Worm (Caenorhabditis elegans) whole organism, early embryonic: Measurements from ENCODE around the gene dcar-1.
"Not testable (repeated sequence)": the region's sequence is repeated elsewhere in the genome, so short reads cannot be mapped to it uniquely, and the experiment has no call there.

Experiments used
- B0310.2 ChIP-seq: sonication (generic microtip); optimal IDR thresholded peaks from 2 replicates; lab custom pipeline; 2016; ENCODE audit warnings: mild to moderate bottlenecking, missing genetic modification characterization, missing compliant biosample characterization
- F13C5.2 ChIP-seq: sonication (generic microtip); optimal IDR thresholded peaks from 2 replicates; lab custom pipeline; 2017; ENCODE audit warnings: mild to moderate bottlenecking, missing genetic modification characterization, inconsistent platforms, missing compliant biosample characterization
- aly-1 ChIP-seq: sonication (generic microtip); optimal IDR thresholded peaks from 2 replicates; lab custom pipeline; 2016; ENCODE audit warnings: missing genetic modification characterization, missing compliant biosample characterization
- ama-1 ChIP-seq: fragments of 150-350 bp; optimal IDR thresholded peaks from 2 replicates; lab custom pipeline; 2014
- ceh-13 ChIP-seq: fragments of 200-800 bp; sonication (Bioruptor generic); optimal IDR thresholded peaks from 2 replicates; lab custom pipeline; 2018; ENCODE audit warnings: mild to moderate bottlenecking, missing genetic modification characterization, missing compliant biosample characterization
- ceh-36 ChIP-seq: sonication (generic microtip); optimal IDR thresholded peaks from 2 replicates; lab custom pipeline; 2016; ENCODE audit warnings: missing genetic modification characterization, inconsistent platforms, missing compliant biosample characterization
- ets-7 ChIP-seq: sonication (generic microtip); optimal IDR thresholded peaks from 2 replicates; lab custom pipeline; 2016; ENCODE audit warnings: missing genotype, missing genetic modification characterization, missing compliant biosample characterization
- flt-1 ChIP-seq: fragments of 200-800 bp; sonication (Bioruptor generic); IDR thresholded peaks from 2 replicates; pipeline ENCODE4 v1.3.6; 2022; ENCODE audit warnings: missing genetic modification characterization, missing compliant biosample characterization
- hmbx-1 ChIP-seq: sonication (generic microtip); optimal IDR thresholded peaks from 2 replicates; lab custom pipeline; 2016; ENCODE audit warnings: mild to moderate bottlenecking, missing genetic modification characterization, missing compliant biosample characterization
- hmg-4 ChIP-seq: fragments of 200-800 bp; sonication (Bioruptor generic); optimal IDR thresholded peaks from 2 replicates; lab custom pipeline; 2018; ENCODE audit warnings: mild to moderate bottlenecking, missing genetic modification characterization, missing compliant biosample characterization
- hnd-1 ChIP-seq: sonication (generic microtip); optimal IDR thresholded peaks from 2 replicates; lab custom pipeline; 2016; ENCODE audit warnings: missing genetic modification characterization, missing compliant biosample characterization
- pes-1 ChIP-seq: fragments of 200-800 bp; sonication (Bioruptor generic); IDR thresholded peaks from 2 replicates; pipeline ENCODE4 v1.3.6; 2022; ENCODE audit warnings: missing genetic modification reagents, missing genetic modification characterization, missing compliant biosample characterization
- scrt-1 ChIP-seq: fragments of 200-800 bp; sonication (Bioruptor generic); IDR thresholded peaks from 2 replicates; pipeline ENCODE4 v1.3.6; 2022; ENCODE audit warnings: missing genetic modification characterization, missing compliant biosample characterization
- sea-1 ChIP-seq: fragments of 200-800 bp; sonication (Bioruptor generic); conservative IDR thresholded peaks from 2 replicates; pipeline ENCODE4 v1.3.6; 2022; ENCODE audit warnings: missing genetic modification characterization, missing compliant biosample characterization
- tbx-11 ChIP-seq: fragments of 200-800 bp; sonication (Bioruptor generic); IDR thresholded peaks from 2 replicates; pipeline ENCODE4 v1.3.6; 2022; ENCODE audit warnings: missing genetic modification characterization, missing compliant biosample characterization
- tbx-37 ChIP-seq: fragments of 200-800 bp; sonication (Bioruptor generic); conservative IDR thresholded peaks from 2 replicates; pipeline ENCODE4 v1.3.6; 2022; ENCODE audit warnings: missing genetic modification reagents, missing genetic modification characterization, missing compliant biosample characterization
- tra-4 ChIP-seq: sonication (generic microtip); optimal IDR thresholded peaks from 2 replicates; lab custom pipeline; 2017; ENCODE audit warnings: missing genetic modification characterization, missing compliant biosample characterization

dcar-1 gene

DNA sequence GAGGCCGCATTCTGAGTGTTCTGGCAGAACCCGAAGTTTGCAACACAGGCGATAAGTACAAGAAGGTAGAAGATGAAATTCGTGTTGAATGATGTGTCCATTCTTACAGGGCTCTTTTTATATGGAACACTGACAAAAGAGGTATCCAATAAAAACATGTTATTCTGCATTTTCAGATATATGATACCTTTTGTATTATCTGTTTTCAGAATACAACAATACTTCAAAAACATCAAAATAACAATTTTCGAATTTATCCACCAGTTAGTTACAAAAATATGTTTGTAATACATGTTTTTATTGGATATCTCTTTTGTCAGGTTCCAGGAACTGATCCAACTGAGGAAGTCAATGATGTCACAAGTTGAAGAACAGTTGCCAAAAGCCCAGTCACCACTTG, 12.5 kb upstream of the dcar-1 start, which contains the start of gene C06H5.13:
C06H5.13 (minus strand) TSS at position 101 of the 400 bp plus-strand sequence.
- not testable (repeated sequence) for TF ChIP-seq scrt-1 (GFP tag; lab: Robert Waterston, UW); aly-1; sea-1 (GFP tag; lab: Robert Waterston, UW)

ce11 chrV:17899503-17899902, 10.6 kb upstream of the dcar-1 start, which contains the start of gene fbxa-157:
fbxa-157 (plus strand) TSS chrV:17899803.
- TF ChIP-seq tra-4 (no peak), tbx-37 (GFP tag; lab: Robert Waterston, UW) (no peak), hnd-1 (tag; lab: Kevin White, UChicago) (no peak), aly-1 (no peak), ets-7 (tag; lab: Kevin White, UChicago) (no peak), scrt-1 (GFP tag; lab: Robert Waterston, UW) (no peak), F13C5.2 (tag; lab: Kevin White, UChicago) (no peak)

ce11 chrV:17903829-17904228, 6.3 kb upstream of the dcar-1 start, which contains the start of gene C06H5.14:
C06H5.14 (plus strand) TSS chrV:17904129.
- not testable (repeated sequence) for TF ChIP-seq flt-1; scrt-1 (GFP tag; lab: Robert Waterston, UW); ama-1 (lab: Kevin White, UChicago)

- no peak for TF ChIP-seq scrt-1 (GFP tag; lab: Robert Waterston, UW)
- no peak for TF ChIP-seq hnd-1 (tag; lab: Kevin White, UChicago)
- TF ChIP-seq ets-7 (tag; lab: Kevin White, UChicago) = no peak
- no peak for TF ChIP-seq tra-4
- no peak for TF ChIP-seq flt-1
- TF ChIP-seq tbx-11 (GFP tag; lab: Robert Waterston, UW) = no peak
- TF ChIP-seq hmbx-1 (tag; lab: Kevin White, UChicago) = no peak
- TF ChIP-seq pes-1 (GFP tag; lab: Robert Waterston, UW) = no peak
- no peak for TF ChIP-seq ceh-36 (tag; lab: Kevin White, UChicago)
- no peak for TF ChIP-seq sea-1 (GFP tag; lab: Robert Waterston, UW)
- TF ChIP-seq aly-1 = no peak
- no peak for TF ChIP-seq tbx-37 (GFP tag; lab: Robert Waterston, UW)
- TF ChIP-seq ceh-13 = no peak
- no peak for TF ChIP-seq hmg-4 (GFP tag; lab: Kevin White, UChicago)
- no peak for TF ChIP-seq F13C5.2 (tag; lab: Kevin White, UChicago)
- no peak for TF ChIP-seq B0310.2 (tag; lab: Kevin White, UChicago)
Observed at ce11 chrV:17905765-17906164, 4.4 kb upstream of the dcar-1 start.

DNA sequence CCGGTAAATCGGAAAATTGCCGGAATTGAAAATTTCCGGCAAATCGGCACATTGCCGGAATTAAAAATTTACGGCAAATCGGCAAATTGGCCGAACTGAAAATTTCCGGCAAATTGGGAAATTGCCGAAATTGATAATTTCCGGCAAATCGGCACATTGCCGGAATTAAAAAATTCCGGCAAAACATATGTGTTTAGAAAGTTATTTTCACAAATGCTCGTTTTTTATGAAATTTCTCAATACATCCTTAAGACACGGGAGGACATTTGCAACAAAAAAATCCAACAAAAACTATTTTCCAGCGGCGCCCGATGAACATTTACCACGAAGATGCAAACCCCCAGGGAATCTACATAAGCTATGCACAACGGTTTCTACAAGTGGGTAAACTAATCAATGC, 8.6 kb downstream of the dcar-1 start, which contains the start of gene C06H5.8:
C06H5.8 (plus strand) TSS at position 301 of the 400 bp plus-strand sequence.
- TF ChIP-seq flt-1 = no peak
- no peak for TF ChIP-seq B0310.2 (tag; lab: Kevin White, UChicago)
- no peak for TF ChIP-seq ceh-13
- no peak for TF ChIP-seq scrt-1 (GFP tag; lab: Robert Waterston, UW)
- TF ChIP-seq pes-1 (GFP tag; lab: Robert Waterston, UW) = no peak
- TF ChIP-seq F13C5.2 (tag; lab: Kevin White, UChicago) = no peak
- no peak for TF ChIP-seq hmg-4 (GFP tag; lab: Kevin White, UChicago)
- no peak for TF ChIP-seq hnd-1 (tag; lab: Kevin White, UChicago)
- TF ChIP-seq ama-1 (lab: Kevin White, UChicago) = no peak

DNA sequence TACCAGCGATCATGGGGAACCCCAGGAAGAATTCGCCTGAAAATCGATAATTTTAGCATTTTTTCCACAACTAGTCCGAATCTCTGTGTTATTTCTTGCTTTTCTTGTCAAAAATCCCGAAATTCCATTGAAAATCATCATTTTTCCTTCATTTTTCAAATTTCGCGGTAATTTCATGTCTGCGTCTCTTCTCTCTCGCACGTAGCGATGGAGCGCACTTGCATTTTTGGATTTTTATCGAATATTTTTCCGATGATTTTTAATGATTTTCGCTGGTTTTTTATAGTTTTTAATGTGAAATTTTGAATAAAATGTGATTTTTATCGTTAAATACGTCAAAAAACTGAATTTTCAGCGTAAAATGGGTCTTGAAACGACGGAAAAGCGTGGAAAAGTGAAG, 11.3 kb downstream of the dcar-1 start, which contains the start of gene E01B7.2:
E01B7.2 (plus strand) TSS at position 350 of the 400 bp plus-strand sequence.
- TF ChIP-seq hmbx-1 (tag; lab: Kevin White, UChicago) (no peak), flt-1 (no peak), scrt-1 (GFP tag; lab: Robert Waterston, UW) (no peak), F13C5.2 (tag; lab: Kevin White, UChicago) (peak; percentile 50), ama-1 (lab: Kevin White, UChicago) (no peak), B0310.2 (tag; lab: Kevin White, UChicago) (no peak), tbx-11 (GFP tag; lab: Robert Waterston, UW) (no peak), aly-1 (no peak)

DNA sequence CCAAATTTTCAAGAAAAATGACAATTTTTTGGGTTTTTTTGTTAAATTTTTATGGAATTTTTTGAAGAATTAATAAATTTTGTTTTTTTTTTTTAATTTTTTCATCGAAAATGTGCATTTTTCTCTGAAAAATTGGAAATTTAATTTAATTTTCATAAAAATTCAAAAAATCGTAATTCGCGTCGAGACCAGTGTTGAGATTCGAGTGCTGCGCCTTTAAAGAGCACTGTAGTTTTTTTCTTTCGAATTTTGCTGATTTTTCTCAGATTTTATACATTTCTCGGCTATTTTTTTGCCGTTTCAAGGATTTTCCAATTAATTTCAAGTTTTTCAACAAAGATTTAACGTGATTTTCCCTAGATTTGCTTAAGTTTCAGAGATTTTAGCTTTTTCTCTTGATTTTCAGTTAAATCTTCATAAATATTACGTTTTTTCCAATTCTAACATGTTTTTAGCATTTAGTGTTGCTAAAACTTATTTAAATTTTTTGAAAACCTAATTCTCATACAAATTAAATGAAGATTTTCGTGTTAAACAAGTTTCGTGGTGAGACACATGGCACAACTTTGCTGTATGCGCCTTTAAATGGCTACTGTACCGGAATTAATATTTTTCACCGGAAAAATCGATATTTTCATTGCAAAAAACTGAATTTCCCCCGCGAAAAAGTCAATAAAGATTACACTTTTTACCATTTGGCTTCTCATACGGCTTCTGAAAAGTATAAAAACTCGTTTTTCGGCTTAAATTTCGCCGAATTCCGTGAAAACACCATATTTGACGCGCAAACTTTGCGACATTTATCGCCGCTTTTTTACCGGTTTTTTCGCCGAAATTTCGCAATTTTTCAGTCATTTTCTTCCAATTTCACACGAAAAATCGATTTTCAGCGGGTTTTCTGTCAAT, 14.2 kb downstream of the dcar-1 start, which contains the start of gene usp-50:
usp-50 (plus strand) TSS at position 822 of the 906 bp plus-strand sequence.
- TF ChIP-seq B0310.2 (tag; lab: Kevin White, UChicago); tbx-11 (GFP tag; lab: Robert Waterston, UW); aly-1: not testable (repeated sequence)

DNA sequence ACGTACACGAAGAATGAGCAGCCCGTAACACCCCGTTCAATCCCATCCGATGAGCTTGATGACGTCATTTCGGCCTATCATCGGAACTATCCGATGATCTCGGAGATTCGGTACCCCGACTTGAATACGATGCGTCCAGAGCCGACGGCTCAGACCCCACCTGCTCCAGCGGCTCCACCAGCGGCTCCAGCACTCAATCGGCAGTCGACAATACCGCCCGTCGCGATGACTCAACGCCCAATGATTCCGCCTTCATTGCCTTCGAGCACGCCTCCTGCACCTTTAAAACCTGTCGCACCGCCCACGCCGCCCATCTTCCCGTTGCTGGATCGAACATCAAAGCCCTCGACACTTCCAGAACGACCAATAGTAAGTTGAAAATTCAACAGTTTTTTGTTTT, 18.0 kb downstream of the dcar-1 start:
- TF ChIP-seq tra-4 = no peak
- TF ChIP-seq F13C5.2 (tag; lab: Kevin White, UChicago) = no peak
- TF ChIP-seq ceh-13 = no peak
